Worm (Caenorhabditis elegans): ENCODE measurements around the gene madf-8.

The madf-8 gene

DNA sequence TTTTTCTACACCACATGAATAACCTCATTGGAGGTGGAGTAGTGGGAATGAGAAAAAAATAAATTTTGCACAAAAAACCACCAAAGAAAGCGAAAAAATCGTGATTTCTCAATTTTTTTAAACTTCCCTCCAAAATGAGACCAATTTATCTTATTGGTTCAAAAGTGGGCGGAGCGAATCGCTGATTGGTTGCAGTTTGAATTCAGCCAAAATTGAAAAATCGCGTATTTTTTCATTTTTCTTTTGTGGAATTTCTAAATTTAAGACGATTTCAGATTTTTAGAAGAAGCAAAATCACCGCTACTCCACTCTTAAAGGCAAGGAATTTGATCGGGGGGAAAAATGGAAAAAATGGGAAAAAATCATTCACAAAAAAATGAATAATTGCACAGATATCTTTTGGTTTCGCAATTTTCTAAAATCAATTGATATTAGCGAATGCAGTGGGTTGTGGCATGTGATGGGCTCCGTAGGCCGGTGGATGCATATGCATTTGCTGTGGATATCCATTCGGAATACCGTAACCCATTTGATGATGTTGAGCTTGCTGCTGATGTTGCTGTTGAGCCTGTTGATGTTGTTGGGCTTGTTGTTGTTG is 37.7 kb downstream of the madf-8 start:
- no peak for TF ChIP-seq unc-62 (GFP tag; optimal IDR thresholded peaks at IDR 0.05)
- TF ChIP-seq blmp-1 (tag; optimal IDR thresholded peaks at IDR 0.05; ENCODE audit: insufficient read depth): no peak
- TF ChIP-seq elt-1 (tag; optimal IDR thresholded peaks at IDR 0.05): no peak
- no peak for TF ChIP-seq nhr-129 (tag; optimal IDR thresholded peaks at IDR 0.05)
- no peak for TF ChIP-seq snpc-4 (tag; optimal IDR thresholded peaks at IDR 0.05)
- TF ChIP-seq ceh-16 (tag; optimal IDR thresholded peaks at IDR 0.05): no peak
- TF ChIP-seq lsy-2 (tag; optimal IDR thresholded peaks at IDR 0.05): no peak
- no peak for TF ChIP-seq ztf-4 (tag; optimal IDR thresholded peaks at IDR 0.05)
- no peak for TF ChIP-seq nhr-77 (tag; optimal IDR thresholded peaks at IDR 0.05)
- no peak for TF ChIP-seq nhr-23 (tag; optimal IDR thresholded peaks at IDR 0.05)
- TF ChIP-seq ceh-82 (tag; optimal IDR thresholded peaks at IDR 0.05): no peak

DNA sequence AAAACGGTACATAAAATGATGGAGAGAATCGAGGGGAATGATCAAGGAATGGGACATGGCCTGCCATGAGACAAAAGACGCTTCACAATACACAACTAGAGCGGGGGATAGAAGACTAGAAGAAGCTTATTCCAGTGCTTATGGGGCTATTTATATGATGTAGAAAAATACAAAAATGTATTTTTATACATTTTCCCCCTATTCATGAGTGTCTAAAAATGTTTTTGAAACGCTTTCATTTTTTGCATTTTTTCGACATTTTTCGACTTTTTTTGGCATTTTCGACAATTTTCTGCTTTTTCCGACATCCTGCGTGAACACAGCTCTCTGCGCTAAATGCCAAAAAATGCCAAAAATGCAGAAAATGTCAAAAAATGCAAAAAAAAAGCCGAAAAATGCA is 38.2 kb downstream of the madf-8 start:
- TF ChIP-seq nhr-23 (tag; optimal IDR thresholded peaks at IDR 0.05) (no peak), lsy-2 (tag; optimal IDR thresholded peaks at IDR 0.05) (no peak), elt-1 (tag; optimal IDR thresholded peaks at IDR 0.05) (no peak), R02D3.7 (tag; optimal IDR thresholded peaks at IDR 0.05) (no peak), nhr-77 (tag; optimal IDR thresholded peaks at IDR 0.05) (no peak), lin-39 (tag; optimal IDR thresholded peaks at IDR 0.05) (no peak), unc-55 (GFP tag; optimal IDR thresholded peaks at IDR 0.05) (no peak), sem-4 (tag; optimal IDR thresholded peaks at IDR 0.05) (no peak), unc-62 (GFP tag; optimal IDR thresholded peaks at IDR 0.05) (no peak), Y55F3AM.14 (GFP tag; optimal IDR thresholded peaks at IDR 0.05) (no peak), nhr-12 (tag; optimal IDR thresholded peaks at IDR 0.05) (no peak), ceh-82 (tag; optimal IDR thresholded peaks at IDR 0.05) (no peak), ztf-4 (tag; optimal IDR thresholded peaks at IDR 0.05) (no peak), unc-39 (tag; optimal IDR thresholded peaks at IDR 0.05) (no peak)

ce11 chrIII:3605681-3606080 is 45.0 kb downstream of the madf-8 start:
- no peak for TF ChIP-seq Y55F3AM.14 (GFP tag; optimal IDR thresholded peaks at IDR 0.05)
- peak; percentile 17 for TF ChIP-seq F13H6.1 (tag; optimal IDR thresholded peaks at IDR 0.05)

DNA sequence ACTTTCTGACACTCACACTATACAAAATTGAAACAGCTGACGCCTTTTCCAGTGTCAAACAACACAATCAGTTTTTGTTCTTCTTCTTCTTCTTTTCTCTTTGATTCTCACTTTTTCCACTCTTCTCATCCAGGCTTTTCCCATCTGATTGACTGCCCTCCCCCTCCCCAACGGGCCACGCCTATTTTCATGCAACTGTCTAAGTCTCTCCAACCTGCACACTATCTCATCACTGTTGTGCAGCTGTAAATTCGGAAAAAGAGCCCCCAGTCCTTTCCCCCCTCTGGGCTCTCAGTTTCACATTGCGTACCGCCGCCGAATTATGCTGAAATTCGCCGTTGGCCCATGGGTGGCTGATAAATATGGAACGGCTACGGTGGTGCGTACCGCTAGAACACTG is 49.4 kb downstream of the madf-8 start:
- peak; percentile 17 for TF ChIP-seq C34F6.9 (tag; optimal IDR thresholded peaks at IDR 0.05)
- TF ChIP-seq nhr-237 (tag; optimal IDR thresholded peaks at IDR 0.05): no peak
- no peak for TF ChIP-seq nhr-12 (tag; optimal IDR thresholded peaks at IDR 0.05)
- no peak for TF ChIP-seq ama-1 (optimal IDR thresholded peaks at IDR 0.05)
- no peak for TF ChIP-seq lin-13 (GFP tag; optimal IDR thresholded peaks at IDR 0.05)
- no peak for TF ChIP-seq lin-11 (tag; optimal IDR thresholded peaks at IDR 0.05)
- TF ChIP-seq mab-5 (tag; optimal IDR thresholded peaks at IDR 0.05): no peak
- no peak for TF ChIP-seq nhr-23 (tag; optimal IDR thresholded peaks at IDR 0.05)
- no peak for TF ChIP-seq ztf-1 (GFP tag; conservative IDR thresholded peaks at IDR 0.05)
- TF ChIP-seq egl-27 (tag; optimal IDR thresholded peaks at IDR 0.05): no peak
- TF ChIP-seq blmp-1 (tag; optimal IDR thresholded peaks at IDR 0.05; ENCODE audit: insufficient read depth): no peak
- no peak for TF ChIP-seq sem-4 (tag; optimal IDR thresholded peaks at IDR 0.05)
- TF ChIP-seq skn-1 (tag; optimal IDR thresholded peaks at IDR 0.05): no peak
- TF ChIP-seq nhr-77 (tag; optimal IDR thresholded peaks at IDR 0.05): no peak
- peak; percentile 24 for TF ChIP-seq F13H6.1 (tag; optimal IDR thresholded peaks at IDR 0.05)
- no peak for TF ChIP-seq Y55F3AM.14 (GFP tag; optimal IDR thresholded peaks at IDR 0.05)
- TF ChIP-seq unc-39 (tag; optimal IDR thresholded peaks at IDR 0.05): no peak
- no peak for TF ChIP-seq elt-3 (tag; optimal IDR thresholded peaks at IDR 0.05)
- TF ChIP-seq nhr-6 (tag; optimal IDR thresholded peaks at IDR 0.05): no peak
- TF ChIP-seq zag-1 (tag; optimal IDR thresholded peaks at IDR 0.05): no peak
- no peak for TF ChIP-seq ztf-11 (tag; optimal IDR thresholded peaks at IDR 0.05)
- no peak for TF ChIP-seq aly-2 (tag; optimal IDR thresholded peaks at IDR 0.05)
- TF ChIP-seq ztf-4 (tag; optimal IDR thresholded peaks at IDR 0.05): no peak
- peak; percentile 44 for TF ChIP-seq nhr-129 (tag; optimal IDR thresholded peaks at IDR 0.05)
- no peak for TF ChIP-seq mdl-1 (tag; optimal IDR thresholded peaks at IDR 0.05)
- no peak for TF ChIP-seq unc-55 (GFP tag; optimal IDR thresholded peaks at IDR 0.05)
- peak in 1 of 2 experiments; percentile 7 for TF ChIP-seq lsy-2 (tag; optimal IDR thresholded peaks at IDR 0.05)
- peak; percentile 12 for TF ChIP-seq sma-9 (GFP tag; optimal IDR thresholded peaks at IDR 0.05)
- no peak for TF ChIP-seq sma-9 (tag; optimal IDR thresholded peaks at IDR 0.05)
- TF ChIP-seq nhr-25 (tag; optimal IDR thresholded peaks at IDR 0.05): no peak
- TF ChIP-seq gmeb-1 (tag; optimal IDR thresholded peaks at IDR 0.05): no peak
- no peak for TF ChIP-seq crh-2 (tag; optimal IDR thresholded peaks at IDR 0.05)
- TF ChIP-seq mbf-1 (tag; optimal IDR thresholded peaks at IDR 0.05): no peak
- TF ChIP-seq unc-62 (GFP tag; optimal IDR thresholded peaks at IDR 0.05): no peak
- no peak for TF ChIP-seq ceh-82 (tag; optimal IDR thresholded peaks at IDR 0.05)

All from whole organism, L2 larva.